Worm (Caenorhabditis elegans): ENCODE data around the gene prp-18.

prp-18 gene

DNA sequence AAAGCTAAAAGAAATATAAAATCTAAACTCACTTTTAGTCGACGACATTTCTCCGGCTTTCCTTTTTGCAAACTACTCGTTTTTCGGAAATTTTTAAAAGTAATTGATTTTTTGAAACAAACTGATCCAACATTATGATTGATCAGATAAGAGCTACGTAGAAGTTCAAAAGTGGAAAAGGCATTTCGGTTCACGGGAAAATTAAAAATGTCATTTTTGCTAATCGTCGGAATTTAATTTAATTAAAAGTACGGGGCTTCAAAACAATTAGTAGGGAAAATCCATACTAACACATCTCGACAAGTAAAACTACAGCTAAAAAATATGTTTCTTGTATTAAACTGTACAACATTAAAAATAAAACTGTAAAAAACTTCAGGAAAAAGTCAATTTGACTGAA lies 34.6 kb downstream of the prp-18 start, which contains the start of gene K07F5.8:
Gene K07F5.8, minus strand, starts transcription at position 101 of the 400 bp plus-strand sequence.
- TF ChIP-seq ces-1 (GFP tag; optimal IDR thresholded peaks at IDR 0.05) (no peak), unc-130 (GFP tag; optimal IDR thresholded peaks at IDR 0.05) (no peak), fos-1 (tag; optimal IDR thresholded peaks at IDR 0.05) (no peak), lin-15B (tag; optimal IDR thresholded peaks at IDR 0.05) (no peak), ceh-62 (tag; optimal IDR thresholded peaks at IDR 0.05) (no peak)

DNA sequence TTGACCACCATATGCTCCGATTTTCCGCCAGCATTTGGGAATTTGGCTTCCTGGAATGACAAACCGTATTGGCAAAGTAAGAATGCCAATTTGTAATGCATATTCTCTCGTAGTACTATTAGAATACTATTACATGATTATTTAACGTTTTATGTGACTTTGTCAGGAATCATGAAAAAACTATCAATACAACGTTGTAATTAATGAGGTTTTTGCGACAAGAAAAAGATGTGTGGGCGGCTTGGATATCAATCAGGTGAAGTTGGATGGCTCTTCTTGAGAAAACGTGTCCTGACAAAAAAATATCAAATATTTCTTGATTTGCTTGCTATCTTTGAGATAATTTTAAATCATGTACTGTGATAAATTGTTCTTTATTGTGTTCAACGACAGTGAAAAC lies 36.1 kb downstream of the prp-18 start, which contains the start of gene K07F5.7:
Gene K07F5.7, minus strand, starts transcription at position 101 of the 400 bp plus-strand sequence.
- TF ChIP-seq nhr-237 (tag; optimal IDR thresholded peaks at IDR 0.05) (no peak), Y5F2A.4 (GFP tag; optimal IDR thresholded peaks at IDR 0.05) (no peak), aha-1 (tag) (peak; percentile 64)

DNA sequence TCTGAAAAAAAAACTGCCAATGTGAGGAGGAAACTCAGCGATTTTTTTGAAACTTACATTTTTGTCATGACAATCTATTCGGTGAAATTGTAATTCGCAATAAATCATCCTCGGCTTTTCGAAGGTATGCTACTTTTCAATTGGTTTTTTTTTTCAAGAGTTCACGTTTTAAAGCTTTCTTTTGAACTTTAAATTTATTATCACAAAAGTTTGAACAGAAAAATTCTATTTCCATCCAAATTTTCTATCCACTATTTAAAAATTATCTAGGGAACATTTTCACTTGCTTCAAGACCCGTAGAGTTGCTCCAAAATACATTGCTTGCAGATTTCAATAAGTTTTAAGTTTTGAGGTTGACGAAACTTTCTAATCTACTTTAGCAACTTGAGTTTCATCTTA lies 37.6 kb downstream of the prp-18 start, which contains the start of gene K07F5.6:
Gene K07F5.6, minus strand, starts transcription at position 101 of the 400 bp plus-strand sequence.
- TF ChIP-seq lin-15B (tag; optimal IDR thresholded peaks at IDR 0.05) (no peak), F44E2.7 (GFP tag; IDR thresholded peaks at IDR 0.05) (no peak), daf-19 (GFP tag; conservative IDR thresholded peaks at IDR 0.05) (no peak), ceh-82 (tag; optimal IDR thresholded peaks at IDR 0.05) (no peak), gei-8 (GFP tag; optimal IDR thresholded peaks at IDR 0.05) (no peak), jun-1 (tag; optimal IDR thresholded peaks at IDR 0.05) (no peak), daf-16 (GFP tag; optimal IDR thresholded peaks at IDR 0.05) (no peak), daf-16 (tag; optimal IDR thresholded peaks at IDR 0.05) (no peak), nhr-76 (tag; optimal IDR thresholded peaks at IDR 0.05) (no peak), ceh-32 (tag; optimal IDR thresholded peaks at IDR 0.05; ENCODE audit: poor library complexity) (no peak), skn-1 (tag; optimal IDR thresholded peaks at IDR 0.05) (no peak), madf-9 (GFP tag; conservative IDR thresholded peaks at IDR 0.05) (no peak), saeg-2 (GFP tag; IDR thresholded peaks at IDR 0.05) (no peak), F37D6.2 (tag; optimal IDR thresholded peaks at IDR 0.05) (no peak), nhr-28 (tag; optimal IDR thresholded peaks at IDR 0.05) (no peak), lsy-2 (tag; optimal IDR thresholded peaks at IDR 0.05) (no peak), lim-7 (GFP tag; IDR thresholded peaks at IDR 0.05) (no peak), T26A8.4 (GFP tag; IDR thresholded peaks at IDR 0.05) (no peak), unc-130 (GFP tag; optimal IDR thresholded peaks at IDR 0.05) (no peak), zip-11 (GFP tag; IDR thresholded peaks at IDR 0.05) (no peak), lin-39 (tag; optimal IDR thresholded peaks at IDR 0.05) (no peak)

DNA sequence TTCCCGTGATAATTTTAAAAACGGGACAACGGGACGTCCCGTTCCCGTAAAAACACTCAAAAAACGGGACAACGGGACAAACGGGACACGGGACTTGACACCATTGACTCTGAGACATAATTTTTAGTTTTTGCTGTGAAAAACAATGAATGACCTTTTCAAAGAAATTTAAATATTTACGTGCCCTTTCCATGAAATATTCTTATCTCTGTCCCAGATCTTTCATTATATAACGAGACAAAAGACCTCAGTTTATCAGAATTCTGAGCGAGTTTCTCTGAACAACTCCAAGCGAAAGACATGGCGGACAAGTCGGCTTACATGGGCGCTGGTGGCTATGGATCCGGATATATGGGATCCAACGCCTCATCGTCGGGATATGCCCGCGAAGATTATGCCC lies 40.4 kb downstream of the prp-18 start, which contains the start of gene nspd-2:
Gene nspd-2, plus strand, starts transcription at position 301 of the 400 bp plus-strand sequence.
- TF ChIP-seq lsy-2 (tag; optimal IDR thresholded peaks at IDR 0.05), result no peak
- TF ChIP-seq unc-62 (GFP tag; optimal IDR thresholded peaks at IDR 0.05 in 1 of 2), result peak in 1 of 2 experiments; percentile 71
- TF ChIP-seq unc-62 (tag; optimal IDR thresholded peaks at IDR 0.05), result no peak

DNA sequence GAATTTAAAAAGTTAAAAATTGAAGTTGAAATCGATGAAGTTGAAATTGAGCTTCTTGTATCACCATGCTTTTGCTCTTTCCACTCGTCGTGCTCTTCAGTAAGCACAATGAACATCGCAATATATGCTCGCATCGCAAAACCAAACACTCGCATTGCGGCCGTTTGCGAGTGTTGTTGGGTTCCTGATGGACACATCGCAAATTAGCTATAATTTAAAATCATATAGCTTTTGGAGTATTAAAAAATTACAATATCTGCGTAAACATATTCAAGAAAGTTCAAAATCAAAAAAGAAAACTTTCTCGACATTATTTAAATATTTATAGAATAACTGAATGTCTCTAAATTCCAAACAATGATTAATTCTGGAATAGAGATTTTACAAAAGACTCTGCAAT lies 42.1 kb downstream of the prp-18 start, which contains the start of gene K07F5.17:
Gene K07F5.17, plus strand, starts transcription at position 301 of the 400 bp plus-strand sequence.
- TF ChIP-seq dve-1 (tag; optimal IDR thresholded peaks at IDR 0.05; ENCODE audit: insufficient read depth) (no peak), pqm-1 (tag; optimal IDR thresholded peaks at IDR 0.05) (no peak), nhr-10 (tag; optimal IDR thresholded peaks at IDR 0.05) (no peak), lin-1 (GFP tag; IDR thresholded peaks at IDR 0.05) (no peak), gei-8 (GFP tag; optimal IDR thresholded peaks at IDR 0.05) (no peak), rbr-2 (tag; optimal IDR thresholded peaks at IDR 0.05) (no peak), Y75B8A.6 (GFP tag; IDR thresholded peaks at IDR 0.05) (no peak), daf-12 (tag; optimal IDR thresholded peaks at IDR 0.05) (no peak), nhr-111 (GFP tag; optimal IDR thresholded peaks at IDR 0.05) (no peak), aha-1 (tag) (no peak), zfp-3 (GFP tag; conservative IDR thresholded peaks at IDR 0.05) (no peak)
